Fruit fly (Drosophila melanogaster) whole organism, wandering third instar larva: ENCODE results near the gene TwdlZ.

ENCODE experiments used
- Abd-B ChIP-seq: fragments of >200 bp; optimal IDR thresholded peaks from 2 replicates; lab custom pipeline; 2017; ENCODE audit warnings: missing biosample characterization, missing genetic modification characterization
- CG32264 ChIP-seq: fragments of 200-800 bp; sonication (Bioruptor generic); optimal IDR thresholded peaks from 2 replicates; lab custom pipeline; 2016; ENCODE audit warnings: missing biosample characterization, missing genetic modification characterization
- CrebA ChIP-seq: fragments of 200-800 bp; sonication (Bioruptor generic); optimal IDR thresholded peaks from 2 replicates; lab custom pipeline; 2016; ENCODE audit warnings: missing biosample characterization, mild to moderate bottlenecking, missing genetic modification characterization, borderline replicate concordance
- Dif ChIP-seq: fragments of 200-275, 200-300 bp; sonication (Bioruptor generic); optimal IDR thresholded peaks from 2 replicates; lab custom pipeline; 2018; ENCODE audit warnings: missing biosample characterization, missing genetic modification characterization; ENCODE audit not compliant: partially characterized antibody
- GATAd ChIP-seq: sonication (Bioruptor generic); optimal IDR thresholded peaks from 2 replicates; lab custom pipeline; 2016; ENCODE audit warnings: missing biosample characterization, missing genetic modification characterization
- Hnf4 ChIP-seq: fragments of 200-800 bp; sonication (Bioruptor generic); optimal IDR thresholded peaks from 2 replicates; lab custom pipeline; 2016; ENCODE audit warnings: missing biosample characterization, mild to moderate bottlenecking, missing genetic modification characterization
- Hr78 ChIP-seq: fragments of >200 bp; optimal IDR thresholded peaks from 2 replicates; lab custom pipeline; 2017; ENCODE audit warnings: missing biosample characterization, missing genetic modification characterization
- Hr83 ChIP-seq: fragments of 200-300 bp; sonication (Bioruptor generic); optimal IDR thresholded peaks from 2 replicates; lab custom pipeline; 2016; ENCODE audit warnings: missing biosample characterization, mild to moderate bottlenecking, missing genetic modification characterization, moderate library complexity; ENCODE audit not compliant: poor library complexity, severe bottlenecking
- Mio ChIP-seq: sonication (Bioruptor generic); optimal IDR thresholded peaks from 2 replicates; lab custom pipeline; 2016; ENCODE audit warnings: missing biosample characterization, missing genetic modification characterization
- Myc ChIP-seq: fragments of >200 bp; optimal IDR thresholded peaks from 2 replicates; lab custom pipeline; 2017
- N ChIP-seq: fragments of >200 bp; optimal IDR thresholded peaks from 2 replicates; lab custom pipeline; 2018; ENCODE audit warnings: missing biosample characterization, missing external identifiers, missing genetic modification characterization
- OdsH ChIP-seq: fragments of 200-800 bp; sonication (Bioruptor generic); optimal IDR thresholded peaks from 2 replicates; lab custom pipeline; 2016; ENCODE audit warnings: missing biosample characterization, mild to moderate bottlenecking, missing genetic modification characterization
- Rel ChIP-seq, 2 experiments: fragments of 200-800 bp; sonication (Bioruptor generic) in 1 of 2; optimal IDR thresholded peaks; 2 replicates in 1 of 2; 3 replicates in 1 of 2; lab custom pipeline; 2016 to 2019; ENCODE audit warnings: mild to moderate bottlenecking in 2 of 2, missing biosample characterization in 2 of 2, missing genetic modification characterization in 2 of 2, moderate library complexity in 1 of 2
- Sp1 ChIP-seq: fragments of 200-800 bp; sonication (Bioruptor generic); optimal IDR thresholded peaks from 3 replicates; lab custom pipeline; 2019; ENCODE audit warnings: missing biosample characterization, mild to moderate bottlenecking, missing genetic modification characterization, moderate library complexity
- Vsx2 ChIP-seq: fragments of 200-300, 225-300 bp; sonication (Bioruptor generic); optimal IDR thresholded peaks from 2 replicates; lab custom pipeline; 2018; ENCODE audit warnings: missing biosample characterization, missing genetic modification characterization; ENCODE audit not compliant: partially characterized antibody
- br ChIP-seq: fragments of 200-800 bp; sonication (Bioruptor generic); optimal IDR thresholded peaks from 2 replicates; lab custom pipeline; 2016; ENCODE audit warnings: missing biosample characterization, missing genetic modification characterization
- brk ChIP-seq: fragments of 200-800 bp; sonication (Bioruptor generic); optimal IDR thresholded peaks from 2 replicates; lab custom pipeline; 2016; ENCODE audit warnings: missing biosample characterization, mild to moderate bottlenecking, missing genetic modification characterization
- dmrt93B ChIP-seq: fragments of 200-800 bp; sonication (Bioruptor generic); optimal IDR thresholded peaks from 2 replicates; lab custom pipeline; 2018; ENCODE audit warnings: missing biosample characterization, mild to moderate bottlenecking, missing genetic modification characterization
- ey ChIP-seq: fragments of 200-800 bp; sonication (Bioruptor generic); optimal IDR thresholded peaks from 2 replicates; lab custom pipeline; 2016; ENCODE audit warnings: missing biosample characterization, missing genetic modification characterization
- foxo ChIP-seq, 2 experiments: fragments of 200-800 bp; sonication (Bioruptor generic); optimal IDR thresholded peaks; 2 replicates in 1 of 2; 3 replicates in 1 of 2; lab custom pipeline; 2016 to 2017; ENCODE audit warnings: missing biosample characterization in 2 of 2, missing genetic modification characterization in 2 of 2
- fru ChIP-seq: fragments of 200-800 bp; sonication (Bioruptor generic); optimal IDR thresholded peaks from 3 replicates; lab custom pipeline; 2016; ENCODE audit warnings: missing biosample characterization, mild to moderate bottlenecking, missing genetic modification characterization
- h ChIP-seq: fragments of 200-800 bp; sonication (Bioruptor generic); optimal IDR thresholded peaks from 3 replicates; lab custom pipeline; 2016; ENCODE audit warnings: missing biosample characterization, mild to moderate bottlenecking, missing genetic modification characterization
- lola ChIP-seq: fragments of >200 bp; optimal IDR thresholded peaks from 2 replicates; lab custom pipeline; 2017; ENCODE audit warnings: missing biosample characterization, missing genetic modification characterization
- tai ChIP-seq: sonication (Bioruptor generic); optimal IDR thresholded peaks from 2 replicates; lab custom pipeline; 2016; ENCODE audit warnings: missing biosample characterization, missing genetic modification characterization
- woc ChIP-seq: sonication (Bioruptor generic); optimal IDR thresholded peaks from 2 replicates; lab custom pipeline; 2016; ENCODE audit warnings: missing biosample characterization, mild to moderate bottlenecking, missing genetic modification characterization

TwdlZ gene

dm6 chrX:16701941-16702340 lies 36.0 kb upstream of the TwdlZ start, which contains the start of gene sphe:
Gene sphe (minus strand): TSS chrX:16701972.
- TF ChIP-seq tai (no peak), Abd-B (GFP tag; lab: Kevin White, UChicago) (no peak), Vsx2 (GFP tag; lab: Kevin White, UChicago) (no peak), OdsH (GFP tag; lab: Kevin White, UChicago) (no peak), dmrt93B (no peak), Myc (lab: Kevin White, UChicago) (no peak), br (GFP tag; lab: Kevin White, UChicago) (no peak), brk (GFP tag; lab: Kevin White, UChicago) (no peak), Hr83 (GFP tag; lab: Kevin White, UChicago) (no peak)

dm6 chrX:16703747-16704146 lies 34.2 kb upstream of the TwdlZ start, which contains the start of the genes CG9673 and CG4653:
Gene CG9673 (minus strand): TSS chrX:16703884.
Gene CG4653 (plus strand): TSS chrX:16704081.
- no peak for TF ChIP-seq Vsx2 (GFP tag; lab: Kevin White, UChicago)
- peak; percentile 24 for TF ChIP-seq CrebA (GFP tag; lab: Kevin White, UChicago)
- no peak for TF ChIP-seq N (GFP tag; lab: Kevin White, UChicago)
- TF ChIP-seq GATAd (GFP tag; lab: Kevin White, UChicago): no peak

dm6 chrX:16706774-16707173 lies 31.2 kb upstream of the TwdlZ start, which contains the start of gene CG9672:
Gene CG9672 (minus strand): TSS chrX:16706874.
- TF ChIP-seq br (GFP tag; lab: Kevin White, UChicago) (no peak), Abd-B (GFP tag; lab: Kevin White, UChicago) (no peak), Sp1 (GFP tag; lab: Kevin White, UChicago) (no peak), brk (GFP tag; lab: Kevin White, UChicago) (no peak), h (peak; percentile 12)
- TF ChIP-seq, all 38 proteins: peak for 1

dm6 chrX:16711003-16711402 lies 27.0 kb upstream of the TwdlZ start, which contains the start of gene CG13008:
Gene CG13008 (plus strand): TSS chrX:16711303.
- TF ChIP-seq Hnf4 (GFP tag; lab: Kevin White, UChicago) (no peak), Mio (GFP tag; lab: Kevin White, UChicago) (no peak), Myc (lab: Kevin White, UChicago) (no peak), CrebA (GFP tag; lab: Kevin White, UChicago) (no peak), CG32264 (GFP tag; lab: Kevin White, UChicago) (no peak), dmrt93B (no peak), Vsx2 (GFP tag; lab: Kevin White, UChicago) (no peak)
- TF ChIP-seq, all 38 proteins: peak for 0

dm6 chrX:16716649-16717048 lies 21.3 kb upstream of the TwdlZ start:
- TF ChIP-seq ey (GFP tag; lab: Kevin White, UChicago) (no peak), N (GFP tag; lab: Kevin White, UChicago) (no peak), Dif (GFP tag; lab: Kevin White, UChicago) (no peak), Mio (GFP tag; lab: Kevin White, UChicago) (no peak), Rel (GFP tag; optimal IDR thresholded peaks at IDR 0.05; lab: Kevin White, UChicago) (no peak), Rel (tag; optimal IDR thresholded peaks at IDR 0.05; lab: Kevin White, UChicago) (peak; percentile 58)

- no peak for TF ChIP-seq Hr78 (GFP tag; lab: Kevin White, UChicago)
- TF ChIP-seq woc (GFP tag; lab: Kevin White, UChicago): no peak
- TF ChIP-seq lola (GFP tag; lab: Kevin White, UChicago): no peak
- no peak for TF ChIP-seq Rel (GFP tag; optimal IDR thresholded peaks at IDR 0.05; lab: Kevin White, UChicago)
- no peak for TF ChIP-seq Rel (tag; optimal IDR thresholded peaks at IDR 0.05; lab: Kevin White, UChicago)
- no peak for TF ChIP-seq foxo (GFP tag; optimal IDR thresholded peaks at IDR 0.05; lab: Kevin White, UChicago)
Observed at dm6 chrX:16718169-16718723, 19.7 kb upstream of the TwdlZ start.

dm6 chrX:16721168-16721567 lies 16.8 kb upstream of the TwdlZ start, which contains the start of the genes CG32572 and CG34325:
Gene CG32572 (plus strand): TSS chrX:16721183.
Gene CG34325 (minus strand): TSS chrX:16721411.
- TF ChIP-seq Mio (GFP tag; lab: Kevin White, UChicago) (no peak), fru (GFP tag; lab: Kevin White, UChicago) (no peak), Dif (GFP tag; lab: Kevin White, UChicago) (no peak), Hnf4 (GFP tag; lab: Kevin White, UChicago) (no peak)
- TF ChIP-seq, all 38 proteins: peak for 0
